Fruit fly (Drosophila melanogaster) S2 (cell line): ENCODE data around the gene CG3078.

Source experiments
- CG8478 ChIP-seq: fragments of >200 bp; optimal IDR thresholded peaks from 2 replicates; lab custom pipeline; 2018
- CTCF ChIP-seq, 2 experiments: fragments of >200 bp; optimal IDR thresholded peaks; 2 replicates each; lab custom pipeline; 2018

The CG3078 gene

dm6 chrX:2241842-2242241, 17.8 kb downstream of the CG3078 start, which contains the start of gene kz:
Gene kz, minus strand, starts transcription at chrX:2242035.
- TF ChIP-seq CG8478 (lab: Kevin White, UChicago) (no peak), CTCF (optimal IDR thresholded peaks at IDR 0.05; lab: Kevin White, UChicago) (peak in 1 of 2 experiments; percentile 19)

DNA sequence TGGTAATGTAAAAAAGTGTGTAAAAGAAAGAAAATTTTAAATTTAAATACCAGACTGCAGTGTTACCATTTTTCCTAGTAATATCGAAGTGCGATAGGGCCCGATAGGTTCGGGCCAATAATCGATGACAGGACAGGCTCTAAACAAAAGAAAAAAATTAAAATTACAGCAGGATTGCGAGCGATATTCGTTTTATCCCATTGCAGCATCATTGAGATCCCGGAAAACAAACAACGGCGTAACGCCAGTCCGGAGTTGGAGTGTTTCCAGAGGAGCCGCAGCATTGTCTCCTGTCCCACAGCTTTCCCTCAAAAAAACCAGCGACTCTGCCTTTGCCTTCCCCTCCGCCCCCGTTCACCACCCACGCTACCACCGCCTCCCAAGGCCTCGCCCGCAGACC, 34.5 kb downstream of the CG3078 start, which contains the start of gene pcx:
pcx (plus strand) TSS at position 159 of the 400 bp plus-strand sequence.
- TF ChIP-seq CG8478 (lab: Kevin White, UChicago) (no peak), CTCF (optimal IDR thresholded peaks at IDR 0.05; lab: Kevin White, UChicago) (no peak)

DNA sequence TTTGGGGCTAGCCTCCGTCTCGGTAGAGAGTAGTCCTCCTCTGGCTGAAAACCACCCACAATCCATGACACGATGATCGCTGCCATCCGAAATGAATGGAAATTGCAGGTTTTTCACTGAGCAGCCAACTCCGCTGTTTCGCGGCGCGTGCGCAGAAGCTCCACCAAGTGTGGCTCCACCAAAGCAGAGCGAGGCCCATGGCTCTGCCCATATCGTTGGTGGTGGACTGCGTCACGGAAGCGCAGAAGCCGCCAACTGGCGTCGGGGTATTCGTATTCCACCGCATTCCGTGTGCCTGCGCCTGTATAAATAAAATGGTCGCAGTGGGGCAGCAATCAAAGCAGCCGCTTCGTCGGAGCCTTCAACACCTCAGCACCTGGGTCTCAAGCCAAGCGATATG, 36.2 kb downstream of the CG3078 start, which contains the start of gene CG14052:
CG14052 (plus strand) TSS at position 301 of the 400 bp plus-strand sequence.
- TF ChIP-seq CG8478 (lab: Kevin White, UChicago) = no peak
- no peak for TF ChIP-seq CTCF (optimal IDR thresholded peaks at IDR 0.05; lab: Kevin White, UChicago)

DNA sequence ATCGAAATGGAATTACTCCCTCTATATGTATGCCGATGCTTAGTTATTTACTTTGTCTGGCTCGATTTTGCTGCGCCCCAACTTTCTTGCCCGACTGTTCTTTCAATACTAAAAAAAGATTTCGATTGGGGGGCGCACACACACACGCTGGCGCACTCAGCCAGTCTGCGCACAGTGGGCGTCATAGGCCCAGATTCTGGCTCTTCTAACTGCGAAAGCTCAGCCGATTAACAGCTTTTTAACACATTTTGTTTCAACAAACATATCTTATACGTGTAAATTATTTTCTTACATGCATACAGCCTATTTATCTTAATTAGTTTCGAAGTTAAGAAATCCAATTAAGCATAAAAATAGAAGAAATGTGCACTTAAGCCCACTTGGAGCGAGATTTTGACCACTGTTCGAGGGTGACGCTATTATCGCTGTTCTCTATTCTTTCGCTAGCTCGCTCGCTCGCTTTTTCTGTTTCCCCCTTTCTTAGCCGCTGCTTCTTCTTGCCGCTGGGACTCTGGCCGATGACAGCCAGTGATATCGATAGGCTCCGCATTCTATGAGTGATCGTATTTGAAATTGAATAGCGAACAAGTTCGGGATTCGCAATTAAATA, 37.4 kb downstream of the CG3078 start, which contains the start of gene Vinc:
Vinc (minus strand) TSS at position 387 of the 610 bp plus-strand sequence.
- TF ChIP-seq CG8478 (lab: Kevin White, UChicago) (no peak), CTCF (optimal IDR thresholded peaks at IDR 0.05; lab: Kevin White, UChicago) (no peak)

dm6 chrX:2221598-2221997, 38.1 kb downstream of the CG3078 start:
- no peak for TF ChIP-seq CG8478 (lab: Kevin White, UChicago)
- no peak for TF ChIP-seq CTCF (optimal IDR thresholded peaks at IDR 0.05; lab: Kevin White, UChicago)

DNA sequence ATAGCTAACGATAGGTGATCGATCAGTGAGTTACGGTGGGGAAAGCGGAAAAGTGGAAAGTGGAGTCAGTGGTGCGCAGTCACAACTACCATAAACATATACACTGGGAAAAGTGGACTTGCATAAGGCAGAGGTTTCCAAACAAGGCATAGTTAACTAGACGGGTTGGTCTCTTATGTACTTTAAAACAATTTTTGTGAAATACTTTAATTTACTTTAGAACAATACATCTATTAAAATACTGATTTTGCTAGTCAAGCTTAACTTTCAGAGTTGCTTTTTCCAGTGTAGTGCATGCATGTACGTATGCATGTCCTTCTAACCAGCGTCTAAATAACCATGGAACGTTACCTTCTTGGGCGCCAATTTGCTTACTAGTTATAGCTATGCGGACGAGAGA, 39.8 kb downstream of the CG3078 start:
- TF ChIP-seq CG8478 (lab: Kevin White, UChicago) (no peak), CTCF (optimal IDR thresholded peaks at IDR 0.05; lab: Kevin White, UChicago) (no peak)

- no peak for TF ChIP-seq CG8478 (lab: Kevin White, UChicago)
- no peak for TF ChIP-seq CTCF (optimal IDR thresholded peaks at IDR 0.05; lab: Kevin White, UChicago)
These were observed 40.4 kb downstream of the CG3078 start for dm6 chrX:2219246-2219645.

- TF ChIP-seq CG8478 (lab: Kevin White, UChicago) (no peak), CTCF (optimal IDR thresholded peaks at IDR 0.05; lab: Kevin White, UChicago) (no peak)
These were observed 41.2 kb downstream of the CG3078 start for dm6 chrX:2218455-2218854.

DNA sequence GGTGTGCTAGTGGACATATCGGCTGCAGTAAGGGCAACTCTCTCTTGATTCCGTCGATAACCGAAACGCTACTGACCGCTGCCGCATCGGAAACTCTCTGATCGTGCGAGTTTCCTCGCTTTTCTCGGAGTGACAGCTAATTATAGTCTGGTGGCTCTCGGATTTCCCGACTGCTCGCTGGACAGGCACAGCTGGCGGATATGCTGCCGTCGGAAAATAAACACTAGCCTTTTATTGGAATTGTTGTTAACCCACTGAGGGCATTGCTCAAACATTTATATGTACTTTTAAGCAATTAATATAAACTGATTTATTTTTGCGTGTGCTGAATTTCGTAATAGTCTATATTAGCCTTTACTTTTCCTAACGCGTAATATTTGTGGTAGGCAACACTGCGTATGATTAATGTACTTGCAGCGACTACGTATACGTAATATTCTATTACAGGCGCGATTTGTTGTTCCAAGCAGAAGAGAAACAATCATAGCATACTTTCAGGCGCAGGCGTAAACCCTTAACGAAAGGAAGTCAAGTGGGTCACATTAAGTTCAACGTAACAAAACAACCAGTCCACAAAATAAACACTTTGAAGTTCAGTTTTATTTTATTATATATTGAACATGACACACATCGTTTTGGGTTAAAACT, 45.8 kb downstream of the CG3078 start, which contains the start of gene SmydA-8:
SmydA-8 (minus strand) TSS at position 51 of the 648 bp plus-strand sequence.
- TF ChIP-seq CTCF (optimal IDR thresholded peaks at IDR 0.05; lab: Kevin White, UChicago) (no peak), CG8478 (lab: Kevin White, UChicago) (no peak)

dm6 chrX:2212327-2212820, 47.3 kb downstream of the CG3078 start:
- TF ChIP-seq CG8478 (lab: Kevin White, UChicago) (no peak), CTCF (optimal IDR thresholded peaks at IDR 0.05; lab: Kevin White, UChicago) (no peak)

dm6 chrX:2208641-2209241, 50.9 kb downstream of the CG3078 start:
- TF ChIP-seq CTCF (optimal IDR thresholded peaks at IDR 0.05; lab: Kevin White, UChicago) (no peak), CG8478 (lab: Kevin White, UChicago) (no peak)
